Worm (Caenorhabditis elegans): ENCODE results near the gene C04C3.7.

ce11 chrIV:3382338-3382907, 50.9 kb downstream of the C04C3.7 start, which contains the start of gene B0546.3:
- TF ChIP-seq unc-62 (GFP tag; optimal IDR thresholded peaks at IDR 0.05) = no peak
- TF ChIP-seq ztf-4 (tag; optimal IDR thresholded peaks at IDR 0.05) = no peak
- no peak for TF ChIP-seq zag-1 (tag; optimal IDR thresholded peaks at IDR 0.05)
- no peak for TF ChIP-seq nhr-12 (tag; optimal IDR thresholded peaks at IDR 0.05)
- TF ChIP-seq R02D3.7 (tag; optimal IDR thresholded peaks at IDR 0.05) = no peak
